Worm (Caenorhabditis elegans) whole organism, L4 larva: ENCODE measurements around the gene F46F3.3.

Experiments used
- F10B5.3 ChIP-seq: sonication (generic microtip); optimal IDR thresholded peaks from 2 replicates; lab custom pipeline; 2016; ENCODE audit warnings: mild to moderate bottlenecking, missing genetic modification characterization, missing compliant biosample characterization
- F37D6.2 ChIP-seq: sonication (generic microtip); optimal IDR thresholded peaks from 2 replicates; lab custom pipeline; 2016; ENCODE audit warnings: mild to moderate bottlenecking, missing genetic modification characterization, missing compliant biosample characterization
- F49E8.2 ChIP-seq: sonication (generic microtip); optimal IDR thresholded peaks from 2 replicates; lab custom pipeline; 2016; ENCODE audit warnings: missing compliant biosample characterization, mild to moderate bottlenecking, missing genetic modification characterization, borderline replicate concordance
- T20F7.1 ChIP-seq: fragments of 200-800 bp; sonication (Bioruptor generic); optimal IDR thresholded peaks from 2 replicates; lab custom pipeline; 2018; ENCODE audit warnings: mild to moderate bottlenecking, missing genetic modification characterization, missing compliant biosample characterization
- ZK337.2 ChIP-seq: fragments of 200-800 bp; sonication (Bioruptor generic); IDR thresholded peaks from 2 replicates; pipeline ENCODE4 v1.3.6; 2022; ENCODE audit warnings: missing genetic modification reagents, missing genetic modification characterization, missing compliant biosample characterization
- ZK546.5 ChIP-seq, 2 experiments: sonication (generic microtip); optimal IDR thresholded peaks; 2 replicates each; lab custom pipeline; 2017; ENCODE audit warnings: missing biosample characterization in 2 of 2, missing genetic modification characterization in 2 of 2
- aha-1 ChIP-seq: fragments of 150-350 bp; peaks from one replicate; lab custom pipeline; 2014; ENCODE audit warnings: missing biosample characterization, missing genetic modification characterization
- aly-2 ChIP-seq: sonication (generic microtip); optimal IDR thresholded peaks from 2 replicates; lab custom pipeline; 2018; ENCODE audit warnings: missing biosample characterization, missing genetic modification characterization
- ceh-20 ChIP-seq: fragments of 200-800 bp; sonication (Bioruptor generic); IDR thresholded peaks from 2 replicates; pipeline ENCODE4 v1.3.6; 2022; ENCODE audit warnings: missing genetic modification reagents, missing genetic modification characterization, missing compliant biosample characterization
- ceh-44 ChIP-seq: fragments of 200-800 bp; sonication (Bioruptor generic); IDR thresholded peaks from 2 replicates; pipeline ENCODE4 v1.3.6; 2022; ENCODE audit warnings: missing genetic modification reagents, missing genetic modification characterization, missing compliant biosample characterization
- ceh-62 ChIP-seq: sonication (generic microtip); optimal IDR thresholded peaks from 2 replicates; lab custom pipeline; 2017; ENCODE audit warnings: missing biosample characterization, missing genetic modification characterization
- daf-19 ChIP-seq: fragments of 200-800 bp; sonication (Bioruptor generic); conservative IDR thresholded peaks from 2 replicates; pipeline ENCODE4 v1.3.6; 2022; ENCODE audit warnings: missing genetic modification characterization, missing compliant biosample characterization
- daf-8 ChIP-seq: fragments of 200-800 bp; sonication (Bioruptor generic); IDR thresholded peaks from 2 replicates; pipeline ENCODE4 v1.3.6; 2022; ENCODE audit warnings: missing genetic modification characterization, missing compliant biosample characterization
- dmd-8 ChIP-seq: fragments of 200-800 bp; sonication (Bioruptor generic); IDR thresholded peaks from 2 replicates; pipeline ENCODE4 v1.3.6; 2022; ENCODE audit warnings: missing genetic modification characterization, missing compliant biosample characterization
- hif-1 ChIP-seq, 2 experiments: sonication (generic microtip); optimal IDR thresholded peaks; 2 replicates each; lab custom pipeline; 2016 to 2017; ENCODE audit warnings: missing compliant biosample characterization in 2 of 2, missing genetic modification characterization in 2 of 2, missing genetic modification reagents in 2 of 2, missing genotype in 2 of 2, mild to moderate bottlenecking in 1 of 2
- hlh-11 ChIP-seq: fragments of 200-800 bp; sonication (Bioruptor generic); optimal IDR thresholded peaks from 2 replicates; lab custom pipeline; 2018; ENCODE audit warnings: mild to moderate bottlenecking, missing genetic modification characterization, missing compliant biosample characterization
- hmg-1.1 ChIP-seq: fragments of 200-800 bp; sonication (Bioruptor generic); IDR thresholded peaks from 2 replicates; pipeline ENCODE4 v1.3.6; 2022; ENCODE audit warnings: missing genetic modification reagents, missing genetic modification characterization, missing compliant biosample characterization
- lin-1 ChIP-seq: fragments of 200-800 bp; sonication (Bioruptor generic); IDR thresholded peaks from 2 replicates; pipeline ENCODE4 v1.3.6; 2022; ENCODE audit warnings: missing genetic modification reagents, missing genetic modification characterization, missing compliant biosample characterization
- lin-15B ChIP-seq: fragments of 150-350 bp; sonication (generic microtip); optimal IDR thresholded peaks from 3 replicates; lab custom pipeline; 2014; ENCODE audit warnings: missing biosample characterization, missing genetic modification characterization
- lin-38 ChIP-seq: fragments of 200-800 bp; sonication (Bioruptor generic); IDR thresholded peaks from 2 replicates; pipeline ENCODE4 v1.3.6; 2022; ENCODE audit warnings: missing genetic modification reagents, missing genetic modification characterization, missing compliant biosample characterization
- lin-39 ChIP-seq: fragments of 150-350 bp; optimal IDR thresholded peaks from 2 replicates; lab custom pipeline; 2014; ENCODE audit warnings: missing biosample characterization, missing genetic modification reagents, missing genetic modification characterization
- madf-5 ChIP-seq, 2 experiments: fragments of 200-800 bp; sonication (Bioruptor generic); IDR thresholded peaks; 2 replicates each; pipeline ENCODE4 v1.3.6; 2022; ENCODE audit warnings: missing compliant biosample characterization in 2 of 2, missing genetic modification characterization in 2 of 2
- mdl-1 ChIP-seq, 2 experiments: fragments of 150-350 bp in 1 of 2; sonication (generic microtip) in 1 of 2; optimal IDR thresholded peaks; 2 replicates each; lab custom pipeline; 2014 to 2017; ENCODE audit warnings: missing biosample characterization in 2 of 2, missing genetic modification characterization in 2 of 2
- mdt-29 ChIP-seq: fragments of 200-800 bp; sonication (Bioruptor generic); IDR thresholded peaks from 2 replicates; pipeline ENCODE4 v1.3.6; 2022; ENCODE audit warnings: missing genetic modification reagents, missing genetic modification characterization, missing compliant biosample characterization
- mxl-3 ChIP-seq: fragments of 200-800 bp; sonication (Bioruptor generic); optimal IDR thresholded peaks from 2 replicates; lab custom pipeline; 2018; ENCODE audit warnings: mild to moderate bottlenecking, missing genetic modification characterization, missing compliant biosample characterization
- nhr-11 ChIP-seq: fragments of 150-350 bp; optimal IDR thresholded peaks from 2 replicates; lab custom pipeline; 2014; ENCODE audit warnings: missing biosample characterization, missing genetic modification characterization
- nhr-111 ChIP-seq: fragments of 200-800 bp; sonication (Bioruptor generic); optimal IDR thresholded peaks from 2 replicates; lab custom pipeline; 2018; ENCODE audit warnings: mild to moderate bottlenecking, missing genetic modification characterization, missing compliant biosample characterization
- nhr-25 ChIP-seq: sonication (generic microtip); optimal IDR thresholded peaks from 2 replicates; lab custom pipeline; 2017; ENCODE audit warnings: missing genetic modification characterization, mild to moderate bottlenecking, missing compliant biosample characterization, antibody characterized with exemption, moderate library complexity, borderline replicate concordance; ENCODE audit not compliant: insufficient read depth
- nhr-28 ChIP-seq: fragments of 150-350 bp; optimal IDR thresholded peaks from 2 replicates; lab custom pipeline; 2014; ENCODE audit warnings: missing biosample characterization, missing genetic modification characterization
- nhr-41 ChIP-seq: fragments of 200-800 bp; sonication (Bioruptor generic); IDR thresholded peaks from 2 replicates; pipeline ENCODE4 v1.3.6; 2022; ENCODE audit warnings: missing genetic modification reagents, missing genetic modification characterization, missing compliant biosample characterization
- nhr-48 ChIP-seq: sonication (generic microtip); optimal IDR thresholded peaks from 2 replicates; lab custom pipeline; 2016; ENCODE audit warnings: mild to moderate bottlenecking, missing genetic modification characterization, missing compliant biosample characterization
- nhr-6 ChIP-seq: fragments of 150-350 bp; optimal IDR thresholded peaks from 2 replicates; lab custom pipeline; 2014; ENCODE audit warnings: missing biosample characterization, missing genetic modification characterization
- nhr-76 ChIP-seq: fragments of 150-350 bp; optimal IDR thresholded peaks from 2 replicates; lab custom pipeline; 2014; ENCODE audit warnings: missing biosample characterization, missing genetic modification characterization
- nhr-77 ChIP-seq: fragments of 150-350 bp; optimal IDR thresholded peaks from 2 replicates; lab custom pipeline; 2014; ENCODE audit warnings: missing biosample characterization, missing genetic modification characterization
- php-3 ChIP-seq: fragments of 200-800 bp; sonication (Bioruptor generic); IDR thresholded peaks from 2 replicates; pipeline ENCODE4 v1.3.6; 2022; ENCODE audit warnings: missing genetic modification reagents, missing genetic modification characterization, missing compliant biosample characterization
- pqm-1 ChIP-seq: sonication (generic microtip); optimal IDR thresholded peaks from 2 replicates; lab custom pipeline; 2017; ENCODE audit warnings: missing biosample characterization, missing genetic modification characterization
- saeg-2 ChIP-seq: fragments of 200-800 bp; sonication (Bioruptor generic); IDR thresholded peaks from 2 replicates; pipeline ENCODE4 v1.3.6; 2022; ENCODE audit warnings: missing genetic modification reagents, missing genetic modification characterization, missing compliant biosample characterization
- sdz-12 ChIP-seq: fragments of 200-800 bp; sonication (Bioruptor generic); optimal IDR thresholded peaks from 2 replicates; lab custom pipeline; 2018; ENCODE audit warnings: mild to moderate bottlenecking, missing genetic modification characterization, missing compliant biosample characterization
- set-16 ChIP-seq: fragments of 200-800 bp; sonication (Bioruptor generic); IDR thresholded peaks from 2 replicates; pipeline ENCODE4 v1.3.6; 2022; ENCODE audit warnings: missing genetic modification reagents, missing genetic modification characterization, missing compliant biosample characterization
- spr-3 ChIP-seq: fragments of 200-800 bp; sonication (Bioruptor generic); optimal IDR thresholded peaks from 2 replicates; lab custom pipeline; 2018; ENCODE audit warnings: mild to moderate bottlenecking, missing genetic modification characterization, missing compliant biosample characterization
- tag-97 ChIP-seq: fragments of 200-800 bp; sonication (Bioruptor generic); IDR thresholded peaks from 2 replicates; pipeline ENCODE4 v1.3.6; 2022; ENCODE audit warnings: missing genetic modification characterization, missing compliant biosample characterization
- unc-39 ChIP-seq: sonication (generic microtip); optimal IDR thresholded peaks from 2 replicates; lab custom pipeline; 2017; ENCODE audit warnings: missing biosample characterization, missing genetic modification characterization
- unc-62 ChIP-seq, 3 experiments: fragments of 150-350 bp in 1 of 3; sonication (generic microtip); optimal IDR thresholded peaks in 2 of 3; peaks in 1 of 3; 1 replicate in 1 of 3; 2 replicates in 2 of 3; lab custom pipeline; 2014 to 2017; ENCODE audit warnings: missing biosample characterization in 3 of 3, missing genetic modification characterization in 3 of 3, missing genetic modification reagents in 3 of 3, missing genotype in 1 of 3
- vab-7 ChIP-seq: fragments of 200-800 bp; sonication (Bioruptor generic); IDR thresholded peaks from 2 replicates; pipeline ENCODE4 v1.3.6; 2022; ENCODE audit warnings: missing genetic modification reagents, missing genetic modification characterization, missing compliant biosample characterization
- zfp-2 ChIP-seq: sonication (generic microtip); optimal IDR thresholded peaks from 2 replicates; lab custom pipeline; 2016; ENCODE audit warnings: mild to moderate bottlenecking, missing genetic modification characterization, missing compliant biosample characterization
- zfp-3 ChIP-seq: fragments of 200-800 bp; sonication (Bioruptor generic); conservative IDR thresholded peaks from 2 replicates; pipeline ENCODE4 v1.3.6; 2022; ENCODE audit warnings: missing genetic modification reagents, missing genetic modification characterization, missing compliant biosample characterization
- ztf-11 ChIP-seq: fragments of 150-350 bp; optimal IDR thresholded peaks from 2 replicates; lab custom pipeline; 2014; ENCODE audit warnings: missing biosample characterization, missing genetic modification characterization

F46F3.3 gene

DNA sequence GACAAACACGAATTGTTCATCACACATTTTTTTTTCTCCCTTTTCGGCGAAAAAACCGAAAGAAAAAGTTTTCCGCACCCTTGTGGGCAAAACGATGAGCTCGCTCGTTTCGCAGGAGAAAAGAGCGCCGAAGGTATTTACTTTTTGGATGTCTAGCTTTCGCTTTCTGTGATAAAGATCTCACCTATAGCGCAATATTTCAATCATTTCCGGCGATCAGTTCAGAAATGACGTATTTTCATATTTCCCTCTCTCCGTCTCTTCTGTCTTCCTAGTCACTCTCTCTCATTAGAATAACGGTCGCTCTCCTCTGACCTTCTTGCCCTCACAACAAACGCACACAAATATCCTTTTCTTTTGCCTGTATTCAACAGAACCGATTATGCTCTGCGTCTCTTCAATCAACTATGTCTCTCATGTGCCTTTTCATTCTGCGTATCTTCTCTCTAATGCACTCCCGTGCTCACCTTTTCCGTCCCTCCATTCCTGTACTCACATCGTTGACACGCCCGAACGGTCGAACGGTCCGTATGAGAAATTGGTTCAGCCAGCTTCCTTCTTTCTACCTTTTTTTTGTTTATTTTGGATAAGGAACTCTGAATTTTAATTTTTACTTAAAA lies 6.6 kb downstream of the F46F3.3 start:
- TF ChIP-seq ZK337.2 (no peak), aha-1 (peak; percentile 77), nhr-6 (peak; percentile 35), nhr-28 (tag; lab: Kevin White, UChicago) (peak; percentile 32), mdl-1 (tag; optimal IDR thresholded peaks at IDR 0.05; lab: Kevin White, UChicago) (no peak), hlh-11 (tag; lab: Kevin White, UChicago) (peak; percentile 31)

DNA sequence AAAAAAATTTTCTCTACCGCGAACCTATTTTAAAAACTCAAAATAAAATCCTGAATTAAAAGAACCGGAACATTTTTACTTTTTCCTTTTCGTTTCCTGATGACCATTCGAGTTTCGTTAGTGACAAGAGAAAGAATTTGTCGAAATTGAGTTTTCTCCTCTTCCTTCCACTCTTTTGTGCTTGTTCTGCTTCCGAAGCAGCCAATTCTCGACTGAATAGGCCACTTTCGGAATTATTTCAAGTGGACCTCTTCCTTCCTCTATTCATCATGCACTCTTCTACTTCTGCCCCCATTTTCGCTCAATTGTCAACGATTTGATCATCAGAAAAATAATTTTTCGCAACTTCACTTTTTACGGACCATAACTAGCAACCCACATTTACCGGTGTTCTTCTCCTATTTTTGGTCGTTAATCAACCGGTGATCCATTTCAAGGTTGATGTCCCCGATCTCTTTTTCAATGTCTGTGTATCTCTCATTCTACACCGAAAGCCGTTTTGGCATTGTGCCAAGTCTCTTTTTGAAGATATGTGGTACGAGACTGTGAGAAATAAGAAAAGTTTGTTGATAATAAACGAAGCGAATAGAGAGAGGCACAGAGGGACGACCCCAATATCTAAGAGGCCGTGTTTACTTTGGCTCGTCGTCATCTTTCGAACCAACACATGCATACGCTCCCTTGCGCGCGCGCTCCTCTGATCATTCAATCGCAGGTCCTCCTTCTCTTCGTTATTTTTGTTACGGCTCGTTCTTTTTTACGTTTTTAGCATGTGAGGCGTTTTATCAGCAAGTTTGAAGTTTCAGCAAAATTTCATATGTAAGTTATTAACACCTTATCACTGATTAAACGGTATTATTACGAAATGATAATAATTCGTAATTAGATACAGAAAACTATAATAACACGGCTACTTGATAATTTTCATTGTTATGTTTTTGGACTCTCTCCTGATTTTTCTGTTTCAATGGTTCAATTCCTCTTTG lies 7.6 kb downstream of the F46F3.3 start:
- TF ChIP-seq tag-97 (GFP tag; lab: Robert Waterston, UW): no peak
- TF ChIP-seq lin-38: no peak
- no peak for TF ChIP-seq nhr-41 (GFP tag; lab: Robert Waterston, UW)
- no peak for TF ChIP-seq nhr-76
- no peak for TF ChIP-seq lin-15B
- TF ChIP-seq aly-2: no peak
- no peak for TF ChIP-seq saeg-2 (GFP tag; lab: Robert Waterston, UW)
- no peak for TF ChIP-seq ztf-11 (tag; lab: Kevin White, UChicago)
- no peak for TF ChIP-seq zfp-2 (tag; lab: Kevin White, UChicago)
- TF ChIP-seq nhr-77: no peak
- no peak for TF ChIP-seq F37D6.2 (tag; lab: Kevin White, UChicago)
- TF ChIP-seq unc-62 (GFP tag; optimal IDR thresholded peaks at IDR 0.05 in 1 of 2; lab: Kevin White, UChicago): peak in 1 of 2 experiments; percentile 69
- no peak for TF ChIP-seq unc-62 (tag; optimal IDR thresholded peaks at IDR 0.05; lab: Kevin White, UChicago)
- no peak for TF ChIP-seq vab-7 (GFP tag; lab: Robert Waterston, UW)
- TF ChIP-seq ceh-62: no peak
- TF ChIP-seq nhr-25 (tag; lab: Kevin White, UChicago): no peak
- TF ChIP-seq spr-3 (GFP tag; lab: Kevin White, UChicago): no peak
- TF ChIP-seq zfp-3: no peak
- TF ChIP-seq ceh-44: no peak
- peak; percentile 42 for TF ChIP-seq pqm-1 (tag; lab: Kevin White, UChicago)
- no peak for TF ChIP-seq unc-39 (tag; lab: Kevin White, UChicago)
- no peak for TF ChIP-seq daf-8
- TF ChIP-seq F10B5.3 (tag; lab: Kevin White, UChicago): no peak
- TF ChIP-seq mxl-3 (GFP tag; lab: Kevin White, UChicago): no peak
- no peak for TF ChIP-seq nhr-11 (tag; lab: Kevin White, UChicago)
- no peak for TF ChIP-seq mdt-29
- TF ChIP-seq T20F7.1 (GFP tag; lab: Kevin White, UChicago): no peak
- no peak for TF ChIP-seq nhr-48 (tag; lab: Kevin White, UChicago)
- TF ChIP-seq F49E8.2 (tag; lab: Kevin White, UChicago): no peak
- TF ChIP-seq dmd-8: no peak
- peak; percentile 24 for TF ChIP-seq nhr-6
- no peak for TF ChIP-seq ZK546.5 (tag; optimal IDR thresholded peaks at IDR 0.05; lab: Kevin White, UChicago)
- no peak for TF ChIP-seq daf-19 (GFP tag; lab: Robert Waterston, UW)
- TF ChIP-seq nhr-111 (GFP tag; lab: Kevin White, UChicago): no peak
- TF ChIP-seq sdz-12 (GFP tag; lab: Kevin White, UChicago): no peak
- TF ChIP-seq php-3 (GFP tag; lab: Robert Waterston, UW): no peak
- TF ChIP-seq set-16 (GFP tag; lab: Robert Waterston, UW): no peak
- no peak for TF ChIP-seq hif-1 (tag; optimal IDR thresholded peaks at IDR 0.05; lab: Kevin White, UChicago)
- TF ChIP-seq madf-5 (GFP tag; IDR thresholded peaks at IDR 0.05; lab: Robert Waterston, UW): no peak
- no peak for TF ChIP-seq lin-39 (tag; lab: Kevin White, UChicago)
- no peak for TF ChIP-seq ceh-20 (GFP tag; lab: Robert Waterston, UW)
- TF ChIP-seq hmg-1.1: no peak
- TF ChIP-seq lin-1 (GFP tag; lab: Robert Waterston, UW): no peak
